Worm (Caenorhabditis elegans): ENCODE data around the gene lido-10.

The lido-10 gene

DNA sequence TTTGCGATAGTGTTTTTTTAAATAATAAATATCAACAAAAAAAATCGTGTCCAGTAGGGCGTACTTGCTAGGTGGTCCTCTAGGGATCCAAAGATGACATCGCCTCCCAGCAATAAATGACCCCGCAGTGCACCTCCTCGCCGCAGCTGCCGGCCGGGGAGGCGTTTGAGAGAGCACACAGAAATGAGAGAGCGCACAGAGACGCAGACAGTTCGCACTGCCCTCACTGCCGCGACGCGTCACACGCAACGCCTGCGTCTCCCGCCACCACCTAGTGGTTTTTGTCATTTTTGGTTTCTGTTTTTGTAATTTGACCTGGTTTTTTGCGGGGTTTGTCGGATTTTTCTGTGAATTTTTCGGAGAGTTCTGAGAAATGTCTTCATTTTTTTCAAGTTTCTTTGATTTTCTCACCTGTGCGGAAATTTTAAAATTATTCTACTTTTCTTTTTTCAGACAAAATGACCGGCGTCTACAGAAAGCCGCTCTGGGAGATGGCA lies 14.4 kb upstream of the lido-10 start, which contains the start of gene lido-7 (continued):
- TF ChIP-seq Y48G9A.11 (GFP tag; IDR thresholded peaks at IDR 0.05) (no peak), ces-1 (GFP tag; optimal IDR thresholded peaks at IDR 0.05) (no peak), dpl-1 (GFP tag; optimal IDR thresholded peaks at IDR 0.05) (peak; percentile 8), dmd-6 (GFP tag; IDR thresholded peaks at IDR 0.05) (peak; percentile 73), lin-1 (GFP tag; IDR thresholded peaks at IDR 0.05) (no peak), ztf-11 (tag; optimal IDR thresholded peaks at IDR 0.05) (no peak), lin-13 (GFP tag; optimal IDR thresholded peaks at IDR 0.05) (no peak), ceh-32 (tag; optimal IDR thresholded peaks at IDR 0.05; ENCODE audit: poor library complexity) (no peak), mes-2 (tag; optimal IDR thresholded peaks at IDR 0.05; ENCODE audit: poor library complexity, severe bottlenecking) (peak; percentile 61), php-3 (GFP tag; IDR thresholded peaks at IDR 0.05) (no peak), fkh-10 (GFP tag; optimal IDR thresholded peaks at IDR 0.05) (no peak), spr-1 (tag; optimal IDR thresholded peaks at IDR 0.05) (no peak), F49E8.2 (tag; optimal IDR thresholded peaks at IDR 0.05; ENCODE audit: borderline replicate concordance) (no peak), zip-2 (tag; optimal IDR thresholded peaks at IDR 0.05) (no peak), egl-43 (GFP tag; IDR thresholded peaks at IDR 0.05) (peak; percentile 62; the same call in 1 of the 2 replicates), mdt-29 (GFP tag; IDR thresholded peaks at IDR 0.05) (no peak), zag-1 (tag; optimal IDR thresholded peaks at IDR 0.05) (no peak), spr-3 (GFP tag; optimal IDR thresholded peaks at IDR 0.05) (no peak), zfp-3 (GFP tag; conservative IDR thresholded peaks at IDR 0.05) (no peak), nhr-237 (tag; optimal IDR thresholded peaks at IDR 0.05) (no peak), mxl-2 (GFP tag; conservative IDR thresholded peaks at IDR 0.05) (no peak), aha-1 (tag) (no peak), attf-4 (tag; optimal IDR thresholded peaks at IDR 0.05) (no peak), nhr-25 (tag; optimal IDR thresholded peaks at IDR 0.05; ENCODE audit: borderline replicate concordance, insufficient read depth) (no peak), lim-7 (GFP tag; IDR thresholded peaks at IDR 0.05) (no peak)

DNA sequence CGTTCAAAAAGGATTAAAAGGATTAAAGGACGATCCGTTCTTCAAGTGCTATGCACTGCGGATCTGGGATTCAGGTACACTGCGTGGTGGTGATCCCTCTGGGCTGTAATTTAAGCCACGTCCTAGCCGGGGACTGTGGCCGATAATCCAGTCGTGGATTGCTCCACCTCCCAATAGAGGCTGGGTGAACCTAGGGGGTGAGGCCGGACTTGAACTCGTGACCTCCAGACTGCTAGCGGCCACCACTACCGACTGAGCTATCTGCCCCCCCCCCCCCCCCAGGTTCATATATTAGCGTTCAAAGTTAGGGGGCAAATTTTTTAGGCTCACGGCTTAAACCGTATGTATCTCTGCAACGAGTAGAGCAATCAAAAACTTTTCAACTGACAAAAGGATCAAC lies 13.2 kb upstream of the lido-10 start:
- 0 out of 2 replicates have a peak, but pooled peaks have one; percentile 20 for TF ChIP-seq madf-9 (GFP tag; conservative IDR thresholded peaks at IDR 0.05)
- TF ChIP-seq set-16 (GFP tag; IDR thresholded peaks at IDR 0.05) = peak; percentile 75
- TF ChIP-seq dmd-8 (GFP tag; IDR thresholded peaks at IDR 0.05) = 0 out of 2 replicates have a peak, but pooled peaks have one; percentile 22

DNA sequence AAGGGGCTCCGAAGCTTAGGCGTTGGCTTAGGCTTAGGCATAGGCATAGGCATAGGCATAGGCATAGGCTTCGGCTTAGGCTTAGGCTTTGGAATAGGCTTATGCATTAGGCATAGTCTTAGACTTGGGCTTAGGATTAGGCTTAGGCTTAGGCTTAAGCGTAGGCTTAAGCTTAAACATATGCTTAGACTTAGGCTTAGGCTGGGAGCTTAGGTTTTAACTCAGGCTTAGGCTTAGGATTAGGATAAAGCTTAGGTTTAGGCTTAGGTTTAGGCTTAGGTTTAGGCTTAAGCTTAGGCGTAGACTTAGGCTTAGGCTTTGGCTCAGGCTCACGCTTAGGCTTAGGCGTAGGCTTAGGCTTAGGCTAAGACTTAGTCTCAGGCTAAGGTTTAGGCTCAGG lies 12.2 kb upstream of the lido-10 start:
- peak in 1 of 2 experiments; percentile 75 for TF ChIP-seq unc-62 (GFP tag; optimal IDR thresholded peaks at IDR 0.05 in 1 of 2)
- TF ChIP-seq unc-62 (tag; optimal IDR thresholded peaks at IDR 0.05) = no peak
- no peak for TF ChIP-seq dmd-6 (GFP tag; IDR thresholded peaks at IDR 0.05)

DNA sequence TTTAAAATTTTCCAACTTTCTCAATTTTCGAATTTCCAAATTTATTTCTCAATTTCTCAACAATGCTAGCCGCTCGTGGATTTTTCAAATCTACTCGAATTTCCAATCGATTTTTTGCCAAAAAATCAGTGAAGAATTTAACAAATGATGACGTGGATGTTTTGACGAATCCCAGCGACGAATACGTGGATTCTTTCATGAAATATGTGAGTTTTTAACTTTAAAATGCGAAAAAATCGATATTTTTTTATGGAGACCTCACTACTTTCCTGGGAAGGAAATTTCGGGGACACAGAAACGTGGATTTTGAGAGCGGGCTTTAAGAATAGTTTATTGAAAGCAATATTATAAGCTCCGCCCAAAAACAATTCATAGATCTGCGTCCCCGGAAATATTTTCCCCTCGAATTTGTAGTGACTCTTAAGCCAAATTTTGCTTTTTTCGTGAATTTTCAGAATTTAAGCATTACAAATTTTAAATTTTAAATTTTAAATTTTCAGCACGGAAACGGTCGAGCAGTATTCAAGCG lies 10.7 kb upstream of the lido-10 start, which contains the start of gene K08A2.2:
TSS of gene K08A2.2 (plus strand) at position 51 of the 529 bp plus-strand sequence.
- TF ChIP-seq unc-39 (tag; optimal IDR thresholded peaks at IDR 0.05) (no peak), daf-12 (tag; optimal IDR thresholded peaks at IDR 0.05) (no peak), hif-1 (tag; optimal IDR thresholded peaks at IDR 0.05) (peak in 1 of 2 experiments; percentile 35), ceh-44 (GFP tag; IDR thresholded peaks at IDR 0.05) (0 out of 2 replicates have a peak, but pooled peaks have one; percentile 46), unc-130 (GFP tag; optimal IDR thresholded peaks at IDR 0.05) (peak; percentile 31), ZK337.2 (GFP tag; IDR thresholded peaks at IDR 0.05) (0 out of 2 replicates have a peak, but pooled peaks have one; percentile 34), snpc-1.2 (GFP tag; IDR thresholded peaks at IDR 0.05) (no peak), gei-8 (GFP tag; optimal IDR thresholded peaks at IDR 0.05) (no peak), mes-2 (tag; optimal IDR thresholded peaks at IDR 0.05; ENCODE audit: poor library complexity, severe bottlenecking) (peak; percentile 91), dmd-9 (GFP tag; IDR thresholded peaks at IDR 0.05) (peak; percentile 18; the same call in 1 of the 2 replicates)
